Worm (Caenorhabditis elegans) whole organism, L4/young adult: ENCODE data around the gene F14F3.4.

ENCODE experiments used
- W03F9.2 ChIP-seq: fragments of 150-350 bp; optimal IDR thresholded peaks from 2 replicates; lab custom pipeline; 2014; ENCODE audit warnings: missing biosample characterization, missing genetic modification characterization
- dao-5 ChIP-seq: sonication (generic microtip); optimal IDR thresholded peaks from 2 replicates; lab custom pipeline; 2016; ENCODE audit warnings: missing genotype, missing genetic modification characterization, moderate library complexity, missing compliant biosample characterization

- TF ChIP-seq dao-5 (tag; lab: Kevin White, UChicago) (no peak), W03F9.2 (tag; lab: Kevin White, UChicago) (no peak)
These were observed 35.9 kb downstream of the F14F3.4 start, which contains the start of gene C33D3.3 for ce11 chrX:10485300-10485755.
